Worm (Caenorhabditis elegans) whole organism, L1 larva: ENCODE measurements around the gene T05A8.8.

Source experiments
- aly-2 ChIP-seq: fragments of 150-350 bp; optimal IDR thresholded peaks from 2 replicates; lab custom pipeline; 2014; ENCODE audit warnings: missing biosample characterization, missing genetic modification characterization
- ama-1 ChIP-seq: fragments of 150-350 bp; optimal IDR thresholded peaks from 2 replicates; lab custom pipeline; 2014
- dpl-1 ChIP-seq, 3 experiments: fragments of 150-350 bp in 2 of 3; sonication (generic microtip) in 1 of 3; optimal IDR thresholded peaks; 2 replicates each; lab custom pipeline; 2014 to 2017; ENCODE audit warnings: missing biosample characterization in 3 of 3, missing genetic modification characterization in 3 of 3, missing genetic modification reagents in 3 of 3
- irx-1 ChIP-seq: sonication (generic microtip); optimal IDR thresholded peaks from 2 replicates; lab custom pipeline; 2016; ENCODE audit warnings: missing genetic modification characterization, missing compliant biosample characterization
- isw-1 ChIP-seq: fragments of 200-800 bp; sonication (Bioruptor generic); IDR thresholded peaks from 2 replicates; pipeline ENCODE4 v1.3.6; 2022; ENCODE audit warnings: missing genetic modification characterization, missing compliant biosample characterization
- lin-39 ChIP-seq: fragments of 150-350 bp; optimal IDR thresholded peaks from 2 replicates; lab custom pipeline; 2014; ENCODE audit warnings: missing biosample characterization, missing genetic modification reagents, missing genetic modification characterization
- nhr-11 ChIP-seq: fragments of 150-350 bp; optimal IDR thresholded peaks from 2 replicates; lab custom pipeline; 2014; ENCODE audit warnings: missing biosample characterization, missing genetic modification characterization
- nhr-237 ChIP-seq: fragments of 150-350 bp; optimal IDR thresholded peaks from 2 replicates; lab custom pipeline; 2014; ENCODE audit warnings: missing biosample characterization, missing genetic modification characterization
- nhr-28 ChIP-seq: fragments of 150-350 bp; optimal IDR thresholded peaks from 2 replicates; lab custom pipeline; 2014; ENCODE audit warnings: missing biosample characterization, missing genetic modification characterization
- snpc-4 ChIP-seq: fragments of 150-350 bp; optimal IDR thresholded peaks from 2 replicates; lab custom pipeline; 2014; ENCODE audit warnings: missing biosample characterization, missing genetic modification characterization
- xbp-1 ChIP-seq: sonication (generic microtip); optimal IDR thresholded peaks from 2 replicates; lab custom pipeline; 2016; ENCODE audit warnings: missing genetic modification characterization, missing compliant biosample characterization
- zag-1 ChIP-seq: fragments of 150-350 bp; optimal IDR thresholded peaks from 2 replicates; lab custom pipeline; 2014; ENCODE audit warnings: missing biosample characterization, missing genetic modification characterization
- ztf-4 ChIP-seq: fragments of 150-350 bp; optimal IDR thresholded peaks from 2 replicates; lab custom pipeline; 2014; ENCODE audit warnings: missing biosample characterization, missing genetic modification characterization

DNA sequence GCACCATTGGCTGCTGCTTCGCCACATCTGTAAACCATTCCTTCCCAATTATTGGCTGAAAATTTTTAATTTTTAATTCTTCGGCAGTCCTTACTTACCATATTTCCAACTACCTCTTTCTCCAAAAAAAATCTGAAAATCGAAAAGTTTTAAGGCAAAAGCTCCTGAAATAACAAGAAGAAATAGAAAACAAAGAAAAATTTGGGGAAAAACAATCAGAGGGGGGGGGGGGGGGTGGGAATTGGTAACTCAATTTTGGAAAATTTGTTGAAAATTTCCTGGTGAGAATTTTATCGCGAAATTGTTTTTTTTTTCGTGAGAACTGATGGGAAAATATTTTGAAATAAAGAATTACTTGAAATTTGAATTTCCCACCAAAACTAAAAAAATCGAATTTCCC, 44.0 kb upstream of the T05A8.8 start, which contains the start of gene set-11:
- TF ChIP-seq ztf-4 (tag; lab: Kevin White, UChicago) (no peak), ama-1 (lab: Kevin White, UChicago) (no peak), nhr-237 (tag; lab: Kevin White, UChicago) (no peak), isw-1 (GFP tag; lab: Robert Waterston, UW) (no peak), xbp-1 (tag; lab: Kevin White, UChicago) (no peak), nhr-11 (tag; lab: Kevin White, UChicago) (no peak), aly-2 (tag; lab: Kevin White, UChicago) (no peak), dpl-1 (GFP tag; optimal IDR thresholded peaks at IDR 0.05; lab: Kevin White, UChicago) (no peak), lin-39 (tag; lab: Kevin White, UChicago) (no peak), zag-1 (tag; lab: Kevin White, UChicago) (no peak), nhr-28 (no peak), snpc-4 (no peak), irx-1 (tag; lab: Kevin White, UChicago) (no peak)
